Worm (Caenorhabditis elegans): Measurements from ENCODE around the gene apa-2.

- TF ChIP-seq nhr-10 (tag; optimal IDR thresholded peaks at IDR 0.05) (no peak), nhr-11 (tag; optimal IDR thresholded peaks at IDR 0.05) (no peak), unc-62 (GFP tag; optimal IDR thresholded peaks at IDR 0.05) (no peak), skn-1 (tag; optimal IDR thresholded peaks at IDR 0.05) (no peak), gmeb-1 (tag; optimal IDR thresholded peaks at IDR 0.05) (no peak), lin-39 (tag; optimal IDR thresholded peaks at IDR 0.05) (no peak)
These were observed 13.5 kb upstream of the apa-2 start for ce11 chrX:9324962-9325361.
